Worm (Caenorhabditis elegans) whole organism, early embryonic: ENCODE data around the gene egl-38.

Experiments used
- aly-1 ChIP-seq: sonication (generic microtip); optimal IDR thresholded peaks from 2 replicates; lab custom pipeline; 2016; ENCODE audit warnings: missing genetic modification characterization, missing compliant biosample characterization
- ama-1 ChIP-seq: fragments of 150-350 bp; optimal IDR thresholded peaks from 2 replicates; lab custom pipeline; 2014
- ceh-13 ChIP-seq: fragments of 200-800 bp; sonication (Bioruptor generic); optimal IDR thresholded peaks from 2 replicates; lab custom pipeline; 2018; ENCODE audit warnings: mild to moderate bottlenecking, missing genetic modification characterization, missing compliant biosample characterization
- ceh-36 ChIP-seq: sonication (generic microtip); optimal IDR thresholded peaks from 2 replicates; lab custom pipeline; 2016; ENCODE audit warnings: missing genetic modification characterization, inconsistent platforms, missing compliant biosample characterization
- flt-1 ChIP-seq: fragments of 200-800 bp; sonication (Bioruptor generic); IDR thresholded peaks from 2 replicates; pipeline ENCODE4 v1.3.6; 2022; ENCODE audit warnings: missing genetic modification characterization, missing compliant biosample characterization
- hmbx-1 ChIP-seq: sonication (generic microtip); optimal IDR thresholded peaks from 2 replicates; lab custom pipeline; 2016; ENCODE audit warnings: mild to moderate bottlenecking, missing genetic modification characterization, missing compliant biosample characterization
- hnd-1 ChIP-seq: sonication (generic microtip); optimal IDR thresholded peaks from 2 replicates; lab custom pipeline; 2016; ENCODE audit warnings: missing genetic modification characterization, missing compliant biosample characterization
- pes-1 ChIP-seq: fragments of 200-800 bp; sonication (Bioruptor generic); IDR thresholded peaks from 2 replicates; pipeline ENCODE4 v1.3.6; 2022; ENCODE audit warnings: missing genetic modification reagents, missing genetic modification characterization, missing compliant biosample characterization
- scrt-1 ChIP-seq: fragments of 200-800 bp; sonication (Bioruptor generic); IDR thresholded peaks from 2 replicates; pipeline ENCODE4 v1.3.6; 2022; ENCODE audit warnings: missing genetic modification characterization, missing compliant biosample characterization
- sea-1 ChIP-seq: fragments of 200-800 bp; sonication (Bioruptor generic); conservative IDR thresholded peaks from 2 replicates; pipeline ENCODE4 v1.3.6; 2022; ENCODE audit warnings: missing genetic modification characterization, missing compliant biosample characterization
- tbx-37 ChIP-seq: fragments of 200-800 bp; sonication (Bioruptor generic); conservative IDR thresholded peaks from 2 replicates; pipeline ENCODE4 v1.3.6; 2022; ENCODE audit warnings: missing genetic modification reagents, missing genetic modification characterization, missing compliant biosample characterization

- TF ChIP-seq ceh-36 (tag; lab: Kevin White, UChicago), result no peak
- no peak for TF ChIP-seq ceh-13
- TF ChIP-seq ama-1, result no peak
- no peak for TF ChIP-seq tbx-37 (GFP tag; lab: Robert Waterston, UW)
- no peak for TF ChIP-seq aly-1 (tag; lab: Kevin White, UChicago)
- no peak for TF ChIP-seq hnd-1 (tag; lab: Kevin White, UChicago)
- no peak for TF ChIP-seq flt-1 (GFP tag; lab: Robert Waterston, UW)
- no peak for TF ChIP-seq scrt-1 (GFP tag; lab: Robert Waterston, UW)
- no peak for TF ChIP-seq hmbx-1 (tag; lab: Kevin White, UChicago)
- no peak for TF ChIP-seq sea-1 (GFP tag; lab: Robert Waterston, UW)
- no peak for TF ChIP-seq pes-1 (GFP tag; lab: Robert Waterston, UW)
Measured at ce11 chrIV:10144487-10144886, 34.2 kb upstream of the egl-38 start.
